Worm (Caenorhabditis elegans) whole organism, mixed stage, embryonic: ENCODE results near the gene fbxb-15.

ENCODE experiments used
- M03D4.4 ChIP-seq: sonication (generic microtip); optimal IDR thresholded peaks from 2 replicates; lab custom pipeline; 2017; ENCODE audit warnings: mild to moderate bottlenecking, missing genetic modification characterization, missing compliant biosample characterization
- ceh-39 ChIP-seq: fragments of 150-350 bp; optimal IDR thresholded peaks from 2 replicates; lab custom pipeline; 2014; ENCODE audit warnings: missing biosample characterization, missing genetic modification characterization
- elt-3 ChIP-seq: fragments of 150-350 bp; optimal IDR thresholded peaks from 2 replicates; lab custom pipeline; 2014; ENCODE audit warnings: missing biosample characterization, missing genetic modification characterization
- flh-1 ChIP-seq: fragments of 200-800 bp; sonication (Bioruptor generic); optimal IDR thresholded peaks from 2 replicates; lab custom pipeline; 2018; ENCODE audit warnings: mild to moderate bottlenecking, missing genetic modification characterization, moderate library complexity, missing compliant biosample characterization
- lsy-2 ChIP-seq: fragments of 150-350 bp; optimal IDR thresholded peaks from 2 replicates; lab custom pipeline; 2014; ENCODE audit warnings: missing biosample characterization, missing genetic modification characterization
- mep-1 ChIP-seq: fragments of 150-350 bp; optimal IDR thresholded peaks from 2 replicates; lab custom pipeline; 2017; ENCODE audit warnings: missing biosample characterization, missing genetic modification reagents, missing genetic modification characterization, inconsistent platforms
- nhr-12 ChIP-seq: fragments of 150-350 bp; optimal IDR thresholded peaks from 2 replicates; lab custom pipeline; 2014; ENCODE audit warnings: missing biosample characterization, missing genetic modification characterization
- nhr-2 ChIP-seq: fragments of 150-350 bp; optimal IDR thresholded peaks from 2 replicates; lab custom pipeline; 2014; ENCODE audit warnings: missing biosample characterization, missing genetic modification characterization
- nhr-237 ChIP-seq: fragments of 150-350 bp; optimal IDR thresholded peaks from 2 replicates; lab custom pipeline; 2014; ENCODE audit warnings: missing biosample characterization, missing genetic modification characterization
- nhr-76 ChIP-seq: sonication (generic microtip); optimal IDR thresholded peaks from 2 replicates; lab custom pipeline; 2017; ENCODE audit warnings: missing biosample characterization, missing genetic modification characterization
- pha-4 ChIP-seq: fragments of 150-350 bp; optimal IDR thresholded peaks from 2 replicates; lab custom pipeline; 2018; ENCODE audit warnings: missing biosample characterization, missing genetic modification reagents, missing genetic modification characterization
- unc-62 ChIP-seq: fragments of 150-350 bp; optimal IDR thresholded peaks from 2 replicates; lab custom pipeline; 2014; ENCODE audit warnings: missing biosample characterization, missing genetic modification reagents, missing genetic modification characterization
- ztf-11 ChIP-seq: fragments of 150-350 bp; optimal IDR thresholded peaks from 2 replicates; lab custom pipeline; 2014; ENCODE audit warnings: missing biosample characterization, missing genetic modification characterization

DNA sequence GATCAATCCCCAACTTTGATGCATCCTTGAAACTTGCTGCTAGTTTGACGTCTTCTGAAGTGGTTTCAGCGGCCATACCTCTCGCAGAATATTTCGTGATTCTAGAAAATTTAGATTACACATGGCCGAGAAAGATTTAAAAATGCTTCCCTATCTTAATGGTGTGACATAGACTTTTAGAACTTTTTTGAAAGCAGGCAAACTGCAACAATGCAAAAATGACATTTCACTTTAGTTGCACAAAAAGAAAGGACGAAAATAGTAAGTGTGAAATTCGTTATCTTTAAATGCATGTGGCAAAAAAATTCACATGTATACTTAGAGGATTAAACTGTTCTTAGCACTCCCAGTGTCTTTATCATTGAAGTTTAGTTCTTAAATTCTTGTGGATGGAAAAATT lies 3.9 kb upstream of the fbxb-15 start, which contains the start of gene ZC204.12:
- no peak for TF ChIP-seq M03D4.4 (tag; lab: Kevin White, UChicago)
- no peak for TF ChIP-seq unc-62 (GFP tag; lab: Kevin White, UChicago)
- TF ChIP-seq ztf-11 (tag; lab: Kevin White, UChicago): no peak
- no peak for TF ChIP-seq nhr-237 (tag; lab: Kevin White, UChicago)
- no peak for TF ChIP-seq elt-3 (tag; lab: Kevin White, UChicago)
- no peak for TF ChIP-seq nhr-76 (tag; lab: Kevin White, UChicago)
- TF ChIP-seq flh-1: no peak
- TF ChIP-seq mep-1 (tag; lab: Kevin White, UChicago): no peak
- TF ChIP-seq pha-4 (tag; lab: Kevin White, UChicago): no peak
- no peak for TF ChIP-seq nhr-2 (tag; lab: Kevin White, UChicago)
- TF ChIP-seq ceh-39 (tag; lab: Kevin White, UChicago): no peak
- no peak for TF ChIP-seq nhr-12 (tag; lab: Kevin White, UChicago)
- no peak for TF ChIP-seq lsy-2 (tag; lab: Kevin White, UChicago)
